Fruit fly (Drosophila melanogaster) whole organism, wandering third instar larva: ENCODE measurements around the gene CG14234.

Experiments
- CG32264 ChIP-seq: fragments of 200-800 bp; sonication (Bioruptor generic); optimal IDR thresholded peaks from 2 replicates; lab custom pipeline; 2016; ENCODE audit warnings: missing biosample characterization, missing genetic modification characterization
- CG9705 ChIP-seq: fragments of 200-800 bp; sonication (Bioruptor generic); optimal IDR thresholded peaks from 2 replicates; lab custom pipeline; 2018; ENCODE audit warnings: missing biosample characterization, mild to moderate bottlenecking, missing genetic modification characterization
- CrebA ChIP-seq: fragments of 200-800 bp; sonication (Bioruptor generic); optimal IDR thresholded peaks from 2 replicates; lab custom pipeline; 2016; ENCODE audit warnings: missing biosample characterization, mild to moderate bottlenecking, missing genetic modification characterization, borderline replicate concordance
- Dfd ChIP-seq: fragments of >200 bp; optimal IDR thresholded peaks from 2 replicates; lab custom pipeline; 2017; ENCODE audit warnings: missing biosample characterization, missing genetic modification characterization
- Dif ChIP-seq: fragments of 200-275, 200-300 bp; sonication (Bioruptor generic); optimal IDR thresholded peaks from 2 replicates; lab custom pipeline; 2018; ENCODE audit warnings: missing biosample characterization, missing genetic modification characterization; ENCODE audit not compliant: partially characterized antibody
- GATAd ChIP-seq: sonication (Bioruptor generic); optimal IDR thresholded peaks from 2 replicates; lab custom pipeline; 2016; ENCODE audit warnings: missing biosample characterization, missing genetic modification characterization
- HLH106 ChIP-seq: fragments of 200-800 bp; optimal IDR thresholded peaks from 3 replicates; lab custom pipeline; 2019; ENCODE audit warnings: missing biosample characterization, mild to moderate bottlenecking, missing genetic modification characterization, moderate library complexity
- Jra ChIP-seq: sonication (Bioruptor generic); optimal IDR thresholded peaks from 2 replicates; lab custom pipeline; 2016; ENCODE audit warnings: missing biosample characterization, missing genetic modification characterization
- Myc ChIP-seq: fragments of >200 bp; optimal IDR thresholded peaks from 2 replicates; lab custom pipeline; 2017
- Sp1 ChIP-seq: fragments of 200-800 bp; sonication (Bioruptor generic); optimal IDR thresholded peaks from 3 replicates; lab custom pipeline; 2019; ENCODE audit warnings: missing biosample characterization, mild to moderate bottlenecking, missing genetic modification characterization, moderate library complexity
- Vsx2 ChIP-seq: fragments of 200-300, 225-300 bp; sonication (Bioruptor generic); optimal IDR thresholded peaks from 2 replicates; lab custom pipeline; 2018; ENCODE audit warnings: missing biosample characterization, missing genetic modification characterization; ENCODE audit not compliant: partially characterized antibody
- brk ChIP-seq: fragments of 200-800 bp; sonication (Bioruptor generic); optimal IDR thresholded peaks from 2 replicates; lab custom pipeline; 2016; ENCODE audit warnings: missing biosample characterization, mild to moderate bottlenecking, missing genetic modification characterization
- dl ChIP-seq, 2 experiments: fragments of 175-275, 200-275 bp in 1 of 2; fragments of 200-275 bp in 1 of 2; sonication (Bioruptor generic); optimal IDR thresholded peaks; lab custom pipeline; 2018; ENCODE audit warnings: mild to moderate bottlenecking in 2 of 2, missing biosample characterization in 2 of 2, missing genetic modification characterization in 2 of 2, moderate library complexity in 2 of 2; ENCODE audit not compliant: partially characterized antibody in 2 of 2, insufficient read depth in 1 of 2
- dmrt93B ChIP-seq: fragments of 200-800 bp; sonication (Bioruptor generic); optimal IDR thresholded peaks from 2 replicates; lab custom pipeline; 2018; ENCODE audit warnings: missing biosample characterization, mild to moderate bottlenecking, missing genetic modification characterization
- foxo ChIP-seq, 2 experiments: fragments of 200-800 bp; sonication (Bioruptor generic); optimal IDR thresholded peaks; 2 replicates in 1 of 2; 3 replicates in 1 of 2; lab custom pipeline; 2016 to 2017; ENCODE audit warnings: missing biosample characterization in 2 of 2, missing genetic modification characterization in 2 of 2
- fru ChIP-seq: fragments of 200-800 bp; sonication (Bioruptor generic); optimal IDR thresholded peaks from 3 replicates; lab custom pipeline; 2016; ENCODE audit warnings: missing biosample characterization, mild to moderate bottlenecking, missing genetic modification characterization
- lola ChIP-seq: fragments of >200 bp; optimal IDR thresholded peaks from 2 replicates; lab custom pipeline; 2017; ENCODE audit warnings: missing biosample characterization, missing genetic modification characterization
- pan ChIP-seq: fragments of >200 bp; optimal IDR thresholded peaks from 2 replicates; lab custom pipeline; 2017
- psq ChIP-seq: fragments of 200-800 bp; sonication (Bioruptor generic); optimal IDR thresholded peaks from 3 replicates; lab custom pipeline; 2017; ENCODE audit warnings: missing biosample characterization, mild to moderate bottlenecking, missing genetic modification characterization, moderate library complexity
- rgr ChIP-seq: fragments of 200-800 bp; sonication (Bioruptor generic); optimal IDR thresholded peaks from 3 replicates; lab custom pipeline; 2016; ENCODE audit warnings: missing biosample characterization, mild to moderate bottlenecking, missing genetic modification characterization
- sage ChIP-seq: fragments of 200-800 bp; sonication (Bioruptor generic); optimal IDR thresholded peaks from 2 replicates; lab custom pipeline; 2016; ENCODE audit warnings: missing biosample characterization, mild to moderate bottlenecking, missing genetic modification characterization
- tai ChIP-seq: sonication (Bioruptor generic); optimal IDR thresholded peaks from 2 replicates; lab custom pipeline; 2016; ENCODE audit warnings: missing biosample characterization, missing genetic modification characterization
- usp ChIP-seq: fragments of >200 bp; optimal IDR thresholded peaks from 2 replicates; lab custom pipeline; 2017; ENCODE audit warnings: missing biosample characterization, missing genetic modification characterization
- woc ChIP-seq: sonication (Bioruptor generic); optimal IDR thresholded peaks from 2 replicates; lab custom pipeline; 2016; ENCODE audit warnings: missing biosample characterization, mild to moderate bottlenecking, missing genetic modification characterization

The CG14234 gene

DNA sequence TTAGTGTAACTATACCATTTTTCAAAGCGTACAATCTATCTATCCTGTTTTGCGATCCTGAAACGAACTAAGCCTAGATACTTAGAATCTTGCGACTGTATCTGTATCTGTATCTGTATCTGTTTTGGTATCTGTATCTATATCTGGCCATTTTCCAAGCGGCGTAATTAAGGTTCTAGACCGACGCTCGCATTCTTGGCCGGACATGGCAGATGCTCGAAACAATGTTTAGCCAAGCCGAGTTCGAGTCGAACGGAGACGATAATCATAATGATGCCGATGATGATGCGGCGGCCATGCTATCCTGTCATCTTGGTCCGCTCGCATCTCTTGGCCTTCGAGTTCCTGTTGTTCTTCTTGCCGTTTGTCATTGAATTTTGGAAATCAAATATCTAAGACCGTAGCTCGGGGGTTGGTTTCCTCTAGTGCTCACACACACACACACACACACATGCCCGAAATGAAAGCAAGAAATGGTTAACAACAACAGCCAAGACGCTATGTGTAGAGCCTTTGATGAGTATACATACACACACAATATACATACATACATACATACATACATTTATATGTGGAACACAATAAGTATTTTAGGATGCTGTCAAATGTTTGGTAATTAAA, 36.7 kb downstream of the CG14234 start:
- TF ChIP-seq CrebA (GFP tag; lab: Kevin White, UChicago) = no peak
- TF ChIP-seq foxo (GFP tag; optimal IDR thresholded peaks at IDR 0.05; lab: Kevin White, UChicago) = no peak

DNA sequence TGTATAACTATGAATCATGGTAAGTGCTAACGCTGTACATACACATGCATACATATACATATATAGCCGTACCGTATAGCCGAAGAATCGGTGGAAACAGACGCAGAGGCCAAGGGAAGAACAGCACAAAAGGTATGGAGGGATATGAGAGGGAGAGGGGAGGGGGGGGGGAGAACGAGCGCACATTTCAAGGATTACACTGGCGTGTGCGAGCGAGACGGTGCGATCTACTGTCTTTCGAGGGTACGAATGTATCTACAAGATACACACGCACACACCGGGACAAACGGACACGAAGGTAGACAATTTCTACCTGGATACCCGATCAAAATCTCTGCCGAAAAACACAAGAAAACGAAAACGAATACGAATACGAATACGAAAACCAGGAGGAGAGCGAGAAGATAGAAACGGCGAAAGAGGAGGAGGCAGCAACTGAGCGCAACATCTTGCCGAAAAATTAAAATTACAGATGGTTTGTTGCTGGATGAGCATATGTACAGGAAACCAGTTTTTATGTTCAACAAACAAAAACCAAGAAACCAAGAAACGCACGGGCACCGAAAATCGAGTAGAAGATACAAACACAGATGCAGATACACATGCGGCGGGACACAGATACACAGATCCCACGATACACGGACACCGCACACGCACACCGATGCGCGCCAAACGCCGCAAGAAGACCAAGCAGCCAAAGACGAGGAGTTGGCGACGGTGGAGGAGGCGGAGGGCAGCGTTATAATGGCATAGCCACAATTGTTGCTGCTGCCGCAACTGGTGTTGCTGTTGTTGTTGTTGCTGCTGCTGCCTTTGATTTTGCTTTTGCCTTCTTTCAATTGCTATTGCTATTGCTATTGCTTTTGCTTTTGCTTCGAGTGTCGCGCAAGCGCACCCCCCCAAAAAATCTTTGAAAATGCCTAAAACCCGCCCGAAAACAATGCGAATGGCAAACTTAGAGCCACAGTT, 38.6 kb downstream of the CG14234 start:
- TF ChIP-seq tai (GFP tag; lab: Kevin White, UChicago) (no peak), pan (lab: Kevin White, UChicago) (no peak), brk (GFP tag; lab: Kevin White, UChicago) (peak; percentile 35), psq (peak; percentile 99), dl (GFP tag; optimal IDR thresholded peaks at IDR 0.05; lab: Kevin White, UChicago; ENCODE audit: insufficient read depth in 1 of 2, partially characterized antibody in 2 of 2) (peak in 1 of 2 experiments; percentile 6), CG32264 (GFP tag; lab: Kevin White, UChicago) (no peak), fru (GFP tag; lab: Kevin White, UChicago) (no peak), rgr (no peak), Vsx2 (peak; percentile 14), Dfd (GFP tag; lab: Kevin White, UChicago) (peak; percentile 47), CG9705 (GFP tag; lab: Kevin White, UChicago) (no peak)

- TF ChIP-seq HLH106 (tag; lab: Kevin White, UChicago) = no peak
- TF ChIP-seq Sp1 (GFP tag; lab: Kevin White, UChicago) = no peak
- TF ChIP-seq psq = peak; percentile 86
- TF ChIP-seq, all 38 proteins: peak for 1
Measured at dm6 chrX:19775055-19775645, 39.8 kb downstream of the CG14234 start.

dm6 chrX:19781861-19782260, 46.5 kb downstream of the CG14234 start:
- TF ChIP-seq dmrt93B (GFP tag; lab: Kevin White, UChicago) (no peak), Myc (lab: Kevin White, UChicago) (no peak), Dfd (GFP tag; lab: Kevin White, UChicago) (peak; percentile 90)

DNA sequence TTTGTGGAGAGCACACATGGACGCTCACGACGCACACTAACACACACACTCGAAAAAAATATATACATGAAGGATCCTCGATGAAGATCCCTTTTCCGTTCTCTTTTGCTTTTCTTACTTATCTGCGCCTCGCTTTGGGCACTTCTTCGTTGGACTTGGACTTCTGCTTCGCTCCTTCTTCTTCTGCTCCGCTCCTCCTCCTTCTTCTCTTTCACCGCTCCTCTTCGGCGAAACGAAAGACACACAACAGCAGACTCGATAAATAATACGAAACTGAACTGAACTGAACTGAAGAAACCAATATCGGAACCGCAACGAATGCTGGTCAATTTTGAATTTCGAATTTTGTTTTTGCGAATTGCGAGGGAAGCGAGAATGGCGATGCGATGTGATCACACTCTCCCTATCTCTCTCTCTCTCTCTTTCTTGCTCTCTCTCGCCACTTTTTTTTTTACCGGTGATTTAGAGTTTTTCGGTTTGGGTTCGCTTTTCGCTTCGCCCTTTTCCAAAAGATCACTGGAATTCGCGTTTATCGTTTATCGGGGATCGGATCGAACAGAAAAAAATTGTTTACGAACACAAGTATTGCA, 47.5 kb downstream of the CG14234 start:
- TF ChIP-seq dmrt93B (GFP tag; lab: Kevin White, UChicago) (no peak), psq (peak; percentile 93), dl (GFP tag; optimal IDR thresholded peaks at IDR 0.05; lab: Kevin White, UChicago; ENCODE audit: insufficient read depth in 1 of 2, partially characterized antibody in 2 of 2) (no peak), woc (GFP tag; lab: Kevin White, UChicago) (no peak), usp (GFP tag; lab: Kevin White, UChicago) (no peak), Jra (GFP tag; lab: Kevin White, UChicago) (no peak)
- TF ChIP-seq, all 38 proteins: peak for 1

DNA sequence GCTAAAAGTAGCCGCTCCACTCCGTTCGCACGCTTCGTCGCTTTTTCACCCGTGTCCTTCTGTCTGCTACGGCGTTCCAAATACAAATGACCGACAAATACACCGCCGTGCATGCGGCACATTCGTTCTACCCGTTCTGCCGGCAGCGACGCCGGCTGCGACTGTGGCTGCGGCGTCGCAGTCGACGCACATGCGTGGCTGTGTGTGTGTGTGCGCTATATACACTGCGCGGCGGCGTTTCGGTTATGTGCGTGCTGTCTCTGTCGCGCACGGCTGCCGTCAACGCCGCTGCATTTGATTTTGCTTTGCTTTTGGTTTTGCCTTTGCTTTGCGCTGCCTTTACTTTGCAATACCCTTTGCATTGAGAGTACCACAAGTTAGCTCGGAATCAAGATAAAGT, 48.1 kb downstream of the CG14234 start, which contains the start of gene zld:
zld (minus strand) TSS at position 92 of the 400 bp plus-strand sequence.
- TF ChIP-seq sage (GFP tag; lab: Kevin White, UChicago) = no peak
- TF ChIP-seq GATAd = no peak
- TF ChIP-seq CrebA (GFP tag; lab: Kevin White, UChicago) = no peak
- peak; percentile 2 for TF ChIP-seq psq
- TF ChIP-seq Dif (GFP tag; lab: Kevin White, UChicago) = peak; percentile 9
- no peak for TF ChIP-seq woc (GFP tag; lab: Kevin White, UChicago)
- no peak for TF ChIP-seq lola
